Worm (Caenorhabditis elegans): ENCODE measurements around the gene F56D5.6.

DNA sequence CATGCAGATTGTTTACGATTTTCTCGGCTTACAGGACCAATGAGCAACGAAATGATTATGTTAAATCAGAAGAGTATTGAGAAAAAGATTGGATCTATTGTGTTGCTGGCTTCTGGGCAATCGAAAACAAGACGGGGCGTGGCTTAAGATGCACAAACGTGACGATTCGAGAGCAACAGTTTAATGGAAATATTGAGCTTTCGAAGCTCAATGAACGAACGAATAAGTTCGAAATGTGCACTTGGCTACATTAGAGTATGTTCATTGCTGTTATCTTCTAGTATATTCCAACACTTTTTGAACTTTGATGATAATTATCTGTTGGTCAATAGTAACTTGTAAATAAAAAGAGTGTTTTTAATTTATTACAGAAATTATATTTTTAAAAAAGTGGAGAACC, 43.7 kb downstream of the F56D5.6 start, which contains the start of gene hsp-12.3:
- TF ChIP-seq lin-40 (tag; optimal IDR thresholded peaks at IDR 0.05) (no peak), F10E7.11 (tag; optimal IDR thresholded peaks at IDR 0.05) (no peak), pha-4 (tag; optimal IDR thresholded peaks at IDR 0.05) (no peak), nfyb-1 (GFP tag; IDR thresholded peaks at IDR 0.05) (no peak), madf-3 (GFP tag; IDR thresholded peaks at IDR 0.05) (no peak), ceh-91 (GFP tag; IDR thresholded peaks at IDR 0.05) (no peak), lin-35 (GFP tag; optimal IDR thresholded peaks at IDR 0.05) (no peak), aptf-3 (GFP tag; IDR thresholded peaks at IDR 0.05) (no peak), ztf-18 (tag; optimal IDR thresholded peaks at IDR 0.05) (no peak), madf-8 (GFP tag; conservative IDR thresholded peaks at IDR 0.05) (no peak), nhr-80 (tag; optimal IDR thresholded peaks at IDR 0.05) (no peak)

All from whole organism, young adult.